Fruit fly (Drosophila melanogaster) whole organism, embryonic: Measurements from ENCODE around the gene CG4133.

Experiments used
- Abd-B ChIP-seq: fragments of 200-800 bp; sonication (Bioruptor generic); optimal IDR thresholded peaks from 2 replicates; lab custom pipeline; 2018; ENCODE audit warnings: missing biosample characterization, mild to moderate bottlenecking, missing genetic modification characterization, moderate library complexity
- Atf3 ChIP-seq: fragments of 200-800 bp; sonication (Bioruptor generic); optimal IDR thresholded peaks from 3 replicates; lab custom pipeline; 2016; ENCODE audit warnings: missing biosample characterization, missing genetic modification characterization
- CG10147 ChIP-seq: fragments of 200-800 bp; sonication (Bioruptor generic); optimal IDR thresholded peaks from 2 replicates; lab custom pipeline; 2019; ENCODE audit warnings: missing biosample characterization, mild to moderate bottlenecking, missing genetic modification characterization, moderate library complexity
- CG11456 ChIP-seq: fragments of 200-800 bp; sonication (Bioruptor generic); IDR thresholded peaks from 3 replicates; pipeline ENCODE4 v1.3.6; 2022; ENCODE audit warnings: missing biosample characterization, missing genetic modification characterization
- CG12236 ChIP-seq: fragments of 200-800 bp; sonication (Bioruptor generic); optimal IDR thresholded peaks from 2 replicates; lab custom pipeline; 2016; ENCODE audit warnings: missing biosample characterization, missing genetic modification characterization
- CG12391 ChIP-seq: fragments of 200-800 bp; sonication (Bioruptor generic); optimal IDR thresholded peaks from 3 replicates; lab custom pipeline; 2018; ENCODE audit warnings: missing biosample characterization, mild to moderate bottlenecking, missing genetic modification characterization, moderate library complexity
- CG12942 ChIP-seq: fragments of 200-800 bp; sonication (Bioruptor generic); optimal IDR thresholded peaks from 3 replicates; lab custom pipeline; 2016; ENCODE audit warnings: missing biosample characterization, missing genetic modification characterization
- CG14667 ChIP-seq: fragments of 200-800 bp; sonication (Bioruptor generic); IDR thresholded peaks from 2 replicates; pipeline ENCODE4 v1.3.6; 2022; ENCODE audit warnings: missing biosample characterization, missing genetic modification characterization
- CG1647 ChIP-seq: fragments of 200-800 bp; sonication (Bioruptor generic); optimal IDR thresholded peaks from 3 replicates; lab custom pipeline; 2016; ENCODE audit warnings: missing biosample characterization, missing genetic modification characterization
- CG16813 ChIP-seq: fragments of 200-800 bp; sonication (Bioruptor generic); IDR thresholded peaks from 3 replicates; pipeline ENCODE4 v1.3.6; 2022; ENCODE audit warnings: missing biosample characterization, missing genetic modification characterization; ENCODE audit not compliant: partially characterized antibody
- CG16863 ChIP-seq: fragments of 200-800 bp; sonication (Bioruptor generic); optimal IDR thresholded peaks from 3 replicates; lab custom pipeline; 2016; ENCODE audit warnings: missing biosample characterization, missing genetic modification characterization
- CG17359 ChIP-seq: fragments of 200-800 bp; sonication (Bioruptor generic); optimal IDR thresholded peaks from 3 replicates; lab custom pipeline; 2018; ENCODE audit warnings: missing biosample characterization, mild to moderate bottlenecking, missing genetic modification characterization, moderate library complexity
- CG17385 ChIP-seq: fragments of 200-800 bp; sonication (Bioruptor generic); optimal IDR thresholded peaks from 3 replicates; lab custom pipeline; 2018; ENCODE audit warnings: missing biosample characterization, mild to moderate bottlenecking, missing genetic modification characterization
- CG18262 ChIP-seq: fragments of 200-800 bp; optimal IDR thresholded peaks from 3 replicates; lab custom pipeline; 2019; ENCODE audit warnings: missing biosample characterization, mild to moderate bottlenecking, missing genetic modification characterization, moderate library complexity
- CG2129 ChIP-seq: fragments of 200-800 bp; sonication (Bioruptor generic); IDR thresholded peaks from 2 replicates; pipeline ENCODE4 v1.3.6; 2022; ENCODE audit warnings: missing biosample characterization, missing genetic modification characterization; ENCODE audit not compliant: partially characterized antibody
- CG32767 ChIP-seq: fragments of 200-800 bp; sonication (Bioruptor generic); IDR thresholded peaks from 2 replicates; pipeline ENCODE4 v1.3.6; 2022; ENCODE audit warnings: missing biosample characterization, missing genetic modification characterization
- CG34422 ChIP-seq: fragments of 200-800 bp; sonication (Bioruptor generic); IDR thresholded peaks from 3 replicates; pipeline ENCODE4 v1.3.6; 2022; ENCODE audit warnings: missing biosample characterization, missing genetic modification characterization
- CG4820 ChIP-seq: fragments of 200-800 bp; sonication (Bioruptor generic); optimal IDR thresholded peaks from 3 replicates; lab custom pipeline; 2016; ENCODE audit warnings: missing biosample characterization, missing genetic modification characterization
- CG6654 ChIP-seq: fragments of 200-800 bp; sonication (Bioruptor generic); optimal IDR thresholded peaks from 2 replicates; lab custom pipeline; 2017; ENCODE audit warnings: missing biosample characterization, mild to moderate bottlenecking, missing genetic modification characterization
- CG7928 ChIP-seq: fragments of 200-800 bp; sonication (Bioruptor generic); optimal IDR thresholded peaks from 2 replicates; lab custom pipeline; 2017; ENCODE audit warnings: missing biosample characterization, mild to moderate bottlenecking, missing genetic modification characterization
- CG8290 ChIP-seq, 3 experiments: fragments of 200-800 bp; sonication (Bioruptor generic); optimal IDR thresholded peaks; 2 replicates each; lab custom pipeline; 2016 to 2019; ENCODE audit warnings: missing biosample characterization in 3 of 3, missing genetic modification characterization in 3 of 3, mild to moderate bottlenecking in 2 of 3, moderate library complexity in 1 of 3
- CG8924 ChIP-seq: fragments of 200-800 bp; optimal IDR thresholded peaks from 3 replicates; lab custom pipeline; 2019; ENCODE audit warnings: missing biosample characterization, mild to moderate bottlenecking, missing genetic modification characterization, moderate library complexity
- CTCF ChIP-seq: fragments of 200-800 bp; sonication (Bioruptor generic); optimal IDR thresholded peaks from 2 replicates; lab custom pipeline; 2017; ENCODE audit warnings: missing biosample characterization, mild to moderate bottlenecking, missing genetic modification characterization, moderate library complexity
- Camta ChIP-seq: fragments of 200-800 bp; sonication (Bioruptor generic); optimal IDR thresholded peaks from 2 replicates; lab custom pipeline; 2016; ENCODE audit warnings: missing biosample characterization, missing genetic modification characterization
- Dbx ChIP-seq: fragments of 200-800 bp; sonication (Bioruptor generic); IDR thresholded peaks from 3 replicates; pipeline ENCODE4 v1.3.6; 2022; ENCODE audit warnings: missing biosample characterization, missing genetic modification characterization
- Dll ChIP-seq: fragments of 200-800 bp; sonication (Bioruptor generic); IDR thresholded peaks from 4 replicates; pipeline ENCODE4 v1.3.6; 2022; ENCODE audit warnings: missing biosample characterization, missing genetic modification characterization; ENCODE audit not compliant: partially characterized antibody
- HmgZ ChIP-seq: fragments of 200-800 bp; sonication (Bioruptor generic); optimal IDR thresholded peaks from 2 replicates; lab custom pipeline; 2018; ENCODE audit warnings: missing biosample characterization, mild to moderate bottlenecking, missing genetic modification characterization
- Hr51 ChIP-seq, 2 experiments: fragments of 200-800 bp; sonication (Bioruptor generic); optimal IDR thresholded peaks; 2 replicates in 1 of 2; 3 replicates in 1 of 2; lab custom pipeline; 2016 to 2018; ENCODE audit warnings: missing biosample characterization in 2 of 2, missing genetic modification characterization in 2 of 2, mild to moderate bottlenecking in 1 of 2, moderate library complexity in 1 of 2
- MBD-R2 ChIP-seq: fragments of 200-800 bp; sonication (Bioruptor generic); IDR thresholded peaks from 2 replicates; pipeline ENCODE4 v1.3.6; 2022; ENCODE audit warnings: missing biosample characterization, missing genetic modification characterization
- Mad ChIP-seq: fragments of 200-800 bp; sonication (Bioruptor generic); optimal IDR thresholded peaks from 2 replicates; lab custom pipeline; 2016; ENCODE audit warnings: missing biosample characterization, missing genetic modification characterization
- Max ChIP-seq: fragments of 200-800 bp; sonication (Bioruptor generic); optimal IDR thresholded peaks from 2 replicates; lab custom pipeline; 2016; ENCODE audit warnings: missing biosample characterization, mild to moderate bottlenecking, missing genetic modification characterization
- Nf-YC ChIP-seq: fragments of 200-800 bp; optimal IDR thresholded peaks from 3 replicates; lab custom pipeline; 2019; ENCODE audit warnings: missing biosample characterization, mild to moderate bottlenecking, missing genetic modification characterization, moderate library complexity
- Spps ChIP-seq: fragments of 200-800 bp; sonication (Bioruptor generic); optimal IDR thresholded peaks from 2 replicates; lab custom pipeline; 2018; ENCODE audit warnings: missing biosample characterization, mild to moderate bottlenecking, missing genetic modification characterization
- Trl ChIP-seq, 3 experiments: fragments of >200 bp in 2 of 3; fragments of 200-800 bp in 1 of 3; sonication (Bioruptor generic) in 1 of 3; optimal IDR thresholded peaks; 2 replicates in 1 of 3; 3 replicates in 2 of 3; lab custom pipeline; 2016 to 2017; ENCODE audit warnings: missing biosample characterization in 1 of 3, missing genetic modification characterization in 1 of 3
- Xbp1 ChIP-seq: fragments of 200-800 bp; sonication (Bioruptor generic); optimal IDR thresholded peaks from 3 replicates; lab custom pipeline; 2016; ENCODE audit warnings: missing biosample characterization, mild to moderate bottlenecking, missing genetic modification characterization
- YL-1 ChIP-seq: fragments of 200-800 bp; sonication (Bioruptor generic); optimal IDR thresholded peaks from 3 replicates; lab custom pipeline; 2017; ENCODE audit warnings: missing biosample characterization, mild to moderate bottlenecking, missing genetic modification characterization
- bcd ChIP-seq: fragments of 200-800 bp; sonication (Bioruptor generic); optimal IDR thresholded peaks from 2 replicates; lab custom pipeline; 2017; ENCODE audit warnings: missing biosample characterization, mild to moderate bottlenecking, missing genetic modification characterization
- croc ChIP-seq: fragments of 200-800 bp; sonication (Bioruptor generic); conservative IDR thresholded peaks from 3 replicates; pipeline ENCODE4 v1.3.6; 2022; ENCODE audit warnings: missing biosample characterization, missing genetic modification characterization
- emc ChIP-seq: fragments of 200-800 bp; sonication (Bioruptor generic); optimal IDR thresholded peaks from 2 replicates; lab custom pipeline; 2016; ENCODE audit warnings: missing biosample characterization, missing genetic modification characterization
- jing ChIP-seq: fragments of 200-800 bp; sonication (Bioruptor generic); optimal IDR thresholded peaks from 2 replicates; lab custom pipeline; 2018; ENCODE audit warnings: missing biosample characterization, mild to moderate bottlenecking, missing genetic modification characterization
- org-1 ChIP-seq: fragments of 200-800 bp; sonication (Bioruptor generic); optimal IDR thresholded peaks from 2 replicates; lab custom pipeline; 2017; ENCODE audit warnings: missing biosample characterization, missing genetic modification characterization
- p53 ChIP-seq: fragments of 200-800 bp; sonication (Bioruptor generic); optimal IDR thresholded peaks from 2 replicates; lab custom pipeline; 2016; ENCODE audit warnings: missing biosample characterization, missing genetic modification characterization
- psq ChIP-seq: fragments of 200-800 bp; sonication (Bioruptor generic); optimal IDR thresholded peaks from 2 replicates; lab custom pipeline; 2017; ENCODE audit warnings: missing biosample characterization, missing genetic modification characterization
- ro ChIP-seq: fragments of 200-800 bp; sonication (Bioruptor generic); IDR thresholded peaks from 2 replicates; pipeline ENCODE4 v1.3.6; 2022; ENCODE audit warnings: missing biosample characterization, missing genetic modification characterization
- seq ChIP-seq: fragments of 200-800 bp; sonication (Bioruptor generic); IDR thresholded peaks from 2 replicates; pipeline ENCODE4 v1.3.6; 2022; ENCODE audit warnings: missing biosample characterization, missing genetic modification characterization
- sob ChIP-seq: fragments of 200-800 bp; sonication (Bioruptor generic); IDR thresholded peaks from 2 replicates; pipeline ENCODE4 v1.3.6; 2022; ENCODE audit warnings: missing biosample characterization, missing genetic modification characterization
- tap ChIP-seq: fragments of 200-800 bp; optimal IDR thresholded peaks from 3 replicates; lab custom pipeline; 2019; ENCODE audit warnings: missing biosample characterization, mild to moderate bottlenecking, missing genetic modification characterization, moderate library complexity
- vvl ChIP-seq: fragments of 200-800 bp; sonication (Bioruptor generic); IDR thresholded peaks from 2 replicates; pipeline ENCODE4 v1.3.6; 2022; ENCODE audit warnings: missing biosample characterization, missing genetic modification characterization

CG4133 gene

dm6 chr2L:481400-481756, 26.0 kb downstream of the CG4133 start:
- TF ChIP-seq CG16813 (GFP tag; lab: Robert Waterston, UW) (no peak), Xbp1 (GFP tag; lab: Kevin White, UChicago) (no peak), CG2129 (GFP tag; lab: Robert Waterston, UW) (no peak), jing (no peak), Hr51 (GFP tag; optimal IDR thresholded peaks at IDR 0.05; lab: Kevin White, UChicago) (no peak)

dm6 chr2L:481757-482450, 26.6 kb downstream of the CG4133 start:
- TF ChIP-seq CTCF (GFP tag; lab: Kevin White, UChicago) (peak; percentile 15), CG18262 (tag; lab: Kevin White, UChicago) (peak; percentile 56), CG10147 (GFP tag; lab: Kevin White, UChicago) (peak; percentile 91), Abd-B (GFP tag; lab: Kevin White, UChicago) (peak; percentile 63), MBD-R2 (GFP tag; lab: Robert Waterston, UW) (no peak), CG7928 (no peak), CG32767 (GFP tag; lab: Robert Waterston, UW) (no peak), Camta (GFP tag; lab: Kevin White, UChicago) (peak; percentile 59), Max (GFP tag; lab: Kevin White, UChicago) (peak; percentile 59), Mad (GFP tag; lab: Kevin White, UChicago) (peak; percentile 37), CG34422 (no peak), HmgZ (tag; lab: Kevin White, UChicago) (peak; percentile 83), CG8924 (tag; lab: Kevin White, UChicago) (peak; percentile 80), CG14667 (no peak), org-1 (GFP tag; lab: Kevin White, UChicago) (peak; percentile 80), p53 (GFP tag; lab: Kevin White, UChicago) (peak; percentile 11), seq (GFP tag; lab: Robert Waterston, UW) (no peak), Dll (GFP tag; lab: Robert Waterston, UW) (no peak), CG16863 (GFP tag; lab: Kevin White, UChicago) (peak; percentile 10), Dbx (GFP tag; lab: Robert Waterston, UW) (no peak), CG12391 (tag; lab: Kevin White, UChicago) (peak; percentile 82), Spps (tag; lab: Kevin White, UChicago) (no peak), YL-1 (peak; percentile 58), ro (no peak), vvl (GFP tag; lab: Robert Waterston, UW) (no peak), Nf-YC (peak; percentile 58), CG12236 (peak; percentile 6), croc (GFP tag; lab: Robert Waterston, UW) (peak; percentile 32; the same call in 1 of the 3 replicates), CG17385 (GFP tag; lab: Kevin White, UChicago) (peak; percentile 81), psq (GFP tag; lab: Kevin White, UChicago) (peak; percentile 32), sob (GFP tag; lab: Robert Waterston, UW) (no peak), CG4820 (GFP tag; lab: Kevin White, UChicago) (peak; percentile 51), CG12942 (GFP tag; lab: Kevin White, UChicago) (peak; percentile 66), Trl (optimal IDR thresholded peaks at IDR 0.05; lab: Kevin White, UChicago) (no peak), Trl (GFP tag; optimal IDR thresholded peaks at IDR 0.05; lab: Kevin White, UChicago) (peak; percentile 56), CG8290 (GFP tag; optimal IDR thresholded peaks at IDR 0.05; lab: Kevin White, UChicago) (no peak), CG8290 (tag; optimal IDR thresholded peaks at IDR 0.05; lab: Kevin White, UChicago) (peak in 1 of 2 experiments; percentile 83), CG6654 (GFP tag; lab: Kevin White, UChicago) (peak; percentile 28), CG11456 (no peak), bcd (GFP tag; lab: Kevin White, UChicago) (peak; percentile 81), CG1647 (GFP tag; lab: Kevin White, UChicago) (peak; percentile 47), emc (GFP tag; lab: Kevin White, UChicago) (peak; percentile 40), Atf3 (GFP tag; lab: Kevin White, UChicago) (peak; percentile 12), tap (tag; lab: Kevin White, UChicago) (peak; percentile 72), CG17359 (peak; percentile 84)
